Fruit fly (Drosophila melanogaster) whole organism, embryonic: ENCODE measurements around the gene CG11882.

Experiments
- CG11398 ChIP-seq: fragments of 200-800 bp; sonication (Bioruptor generic); optimal IDR thresholded peaks from 2 replicates; lab custom pipeline; 2016; ENCODE audit warnings: missing biosample characterization, missing genetic modification characterization
- CG17385 ChIP-seq: fragments of 200-800 bp; sonication (Bioruptor generic); optimal IDR thresholded peaks from 3 replicates; lab custom pipeline; 2018; ENCODE audit warnings: missing biosample characterization, mild to moderate bottlenecking, missing genetic modification characterization
- CG18619 ChIP-seq: fragments of 200-800 bp; sonication (Bioruptor generic); optimal IDR thresholded peaks from 3 replicates; lab custom pipeline; 2017; ENCODE audit warnings: missing biosample characterization, mild to moderate bottlenecking, missing genetic modification characterization
- CG8290 ChIP-seq, 3 experiments: fragments of 200-800 bp; sonication (Bioruptor generic); optimal IDR thresholded peaks; 2 replicates each; lab custom pipeline; 2016 to 2019; ENCODE audit warnings: missing biosample characterization in 3 of 3, missing genetic modification characterization in 3 of 3, mild to moderate bottlenecking in 2 of 3, moderate library complexity in 1 of 3
- Doc3 ChIP-seq: fragments of 200-800 bp; sonication (Bioruptor generic); IDR thresholded peaks from 3 replicates; pipeline ENCODE4 v1.3.6; 2022; ENCODE audit warnings: missing biosample characterization, missing genetic modification characterization; ENCODE audit not compliant: partially characterized antibody
- dm ChIP-seq: fragments of 200-800 bp; sonication (Bioruptor generic); optimal IDR thresholded peaks from 3 replicates; lab custom pipeline; 2016; ENCODE audit warnings: missing biosample characterization, missing genetic modification characterization
- dpn ChIP-seq, 2 experiments: fragments of 200-800 bp; sonication (Bioruptor generic); optimal IDR thresholded peaks; 3 replicates each; lab custom pipeline; 2016; ENCODE audit warnings: missing biosample characterization in 2 of 2, missing genetic modification characterization in 2 of 2
- kni ChIP-seq: fragments of 200-800 bp; sonication (Bioruptor generic); optimal IDR thresholded peaks from 3 replicates; lab custom pipeline; 2017; ENCODE audit warnings: mild to moderate bottlenecking, missing biosample characterization, missing genetic modification reagents, missing genetic modification characterization

DNA sequence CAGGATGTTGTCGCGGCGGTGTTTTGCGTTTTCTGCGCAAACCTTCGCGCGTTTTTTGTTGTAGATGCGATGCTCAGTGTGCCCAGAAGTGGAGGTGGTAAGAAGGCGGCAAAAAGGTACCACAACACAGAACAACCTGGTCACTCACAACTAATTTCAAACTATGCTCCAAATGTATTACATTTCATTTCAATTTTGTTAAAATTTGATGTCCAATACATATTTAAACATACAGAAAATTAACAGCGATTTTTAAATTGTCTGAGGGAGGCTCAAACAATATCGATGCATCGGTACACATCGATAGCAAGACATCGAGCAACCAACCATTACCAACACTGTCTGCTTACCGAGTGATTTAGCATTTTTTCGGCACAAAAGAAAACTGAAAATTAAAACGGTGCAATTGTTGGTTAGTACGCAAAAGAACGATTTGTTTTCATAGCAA is 5.2 kb upstream of the CG11882 start, which contains the start of the genes Slbp and Rpn2:
- TF ChIP-seq CG17385 = peak; percentile 8
- peak; percentile 95 for TF ChIP-seq Doc3 (GFP tag; lab: Robert Waterston, UW)
- peak; percentile 54 for TF ChIP-seq CG8290 (GFP tag; optimal IDR thresholded peaks at IDR 0.05; lab: Kevin White, UChicago)
- TF ChIP-seq CG8290 (tag; optimal IDR thresholded peaks at IDR 0.05; lab: Kevin White, UChicago) = peak in 1 of 2 experiments; percentile 64
- TF ChIP-seq dm = peak; percentile 60
- no peak for TF ChIP-seq kni (GFP tag; lab: Kevin White, UChicago)
- TF ChIP-seq CG18619 (GFP tag; lab: Kevin White, UChicago) = no peak
- peak; percentile 40 to 58 for TF ChIP-seq dpn (GFP tag; optimal IDR thresholded peaks at IDR 0.05; lab: Kevin White, UChicago)
- TF ChIP-seq CG11398 (GFP tag; lab: Kevin White, UChicago) = no peak
